Fruit fly (Drosophila melanogaster) whole organism, wandering third instar larva: ENCODE results near the gene CG43439.

ENCODE experiments used
- Abd-B ChIP-seq: fragments of >200 bp; optimal IDR thresholded peaks from 2 replicates; lab custom pipeline; 2017; ENCODE audit warnings: missing biosample characterization, missing genetic modification characterization
- CG32264 ChIP-seq: fragments of 200-800 bp; sonication (Bioruptor generic); optimal IDR thresholded peaks from 2 replicates; lab custom pipeline; 2016; ENCODE audit warnings: missing biosample characterization, missing genetic modification characterization
- CrebA ChIP-seq: fragments of 200-800 bp; sonication (Bioruptor generic); optimal IDR thresholded peaks from 2 replicates; lab custom pipeline; 2016; ENCODE audit warnings: missing biosample characterization, mild to moderate bottlenecking, missing genetic modification characterization, borderline replicate concordance
- Dfd ChIP-seq: fragments of >200 bp; optimal IDR thresholded peaks from 2 replicates; lab custom pipeline; 2017; ENCODE audit warnings: missing biosample characterization, missing genetic modification characterization
- Dif ChIP-seq: fragments of 200-275, 200-300 bp; sonication (Bioruptor generic); optimal IDR thresholded peaks from 2 replicates; lab custom pipeline; 2018; ENCODE audit warnings: missing biosample characterization, missing genetic modification characterization; ENCODE audit not compliant: partially characterized antibody
- GATAd ChIP-seq: sonication (Bioruptor generic); optimal IDR thresholded peaks from 2 replicates; lab custom pipeline; 2016; ENCODE audit warnings: missing biosample characterization, missing genetic modification characterization
- HLH106 ChIP-seq: fragments of 200-800 bp; optimal IDR thresholded peaks from 3 replicates; lab custom pipeline; 2019; ENCODE audit warnings: missing biosample characterization, mild to moderate bottlenecking, missing genetic modification characterization, moderate library complexity
- Hnf4 ChIP-seq: fragments of 200-800 bp; sonication (Bioruptor generic); optimal IDR thresholded peaks from 2 replicates; lab custom pipeline; 2016; ENCODE audit warnings: missing biosample characterization, mild to moderate bottlenecking, missing genetic modification characterization
- Hr78 ChIP-seq: fragments of >200 bp; optimal IDR thresholded peaks from 2 replicates; lab custom pipeline; 2017; ENCODE audit warnings: missing biosample characterization, missing genetic modification characterization
- Mio ChIP-seq: sonication (Bioruptor generic); optimal IDR thresholded peaks from 2 replicates; lab custom pipeline; 2016; ENCODE audit warnings: missing biosample characterization, missing genetic modification characterization
- Myc ChIP-seq: fragments of >200 bp; optimal IDR thresholded peaks from 2 replicates; lab custom pipeline; 2017
- N ChIP-seq: fragments of >200 bp; optimal IDR thresholded peaks from 2 replicates; lab custom pipeline; 2018; ENCODE audit warnings: missing biosample characterization, missing external identifiers, missing genetic modification characterization
- OdsH ChIP-seq: fragments of 200-800 bp; sonication (Bioruptor generic); optimal IDR thresholded peaks from 2 replicates; lab custom pipeline; 2016; ENCODE audit warnings: missing biosample characterization, mild to moderate bottlenecking, missing genetic modification characterization
- Rel ChIP-seq, 2 experiments: fragments of 200-800 bp; sonication (Bioruptor generic) in 1 of 2; optimal IDR thresholded peaks; 2 replicates in 1 of 2; 3 replicates in 1 of 2; lab custom pipeline; 2016 to 2019; ENCODE audit warnings: mild to moderate bottlenecking in 2 of 2, missing biosample characterization in 2 of 2, missing genetic modification characterization in 2 of 2, moderate library complexity in 1 of 2
- Sp1 ChIP-seq: fragments of 200-800 bp; sonication (Bioruptor generic); optimal IDR thresholded peaks from 3 replicates; lab custom pipeline; 2019; ENCODE audit warnings: missing biosample characterization, mild to moderate bottlenecking, missing genetic modification characterization, moderate library complexity
- br ChIP-seq: fragments of 200-800 bp; sonication (Bioruptor generic); optimal IDR thresholded peaks from 2 replicates; lab custom pipeline; 2016; ENCODE audit warnings: missing biosample characterization, missing genetic modification characterization
- brk ChIP-seq: fragments of 200-800 bp; sonication (Bioruptor generic); optimal IDR thresholded peaks from 2 replicates; lab custom pipeline; 2016; ENCODE audit warnings: missing biosample characterization, mild to moderate bottlenecking, missing genetic modification characterization
- dl ChIP-seq, 2 experiments: fragments of 175-275, 200-275 bp in 1 of 2; fragments of 200-275 bp in 1 of 2; sonication (Bioruptor generic); optimal IDR thresholded peaks; lab custom pipeline; 2018; ENCODE audit warnings: mild to moderate bottlenecking in 2 of 2, missing biosample characterization in 2 of 2, missing genetic modification characterization in 2 of 2, moderate library complexity in 2 of 2; ENCODE audit not compliant: partially characterized antibody in 2 of 2, insufficient read depth in 1 of 2
- dmrt93B ChIP-seq: fragments of 200-800 bp; sonication (Bioruptor generic); optimal IDR thresholded peaks from 2 replicates; lab custom pipeline; 2018; ENCODE audit warnings: missing biosample characterization, mild to moderate bottlenecking, missing genetic modification characterization
- dsf ChIP-seq: sonication (Bioruptor generic); optimal IDR thresholded peaks from 2 replicates; lab custom pipeline; 2016; ENCODE audit warnings: missing biosample characterization, missing genetic modification characterization, borderline replicate concordance
- ey ChIP-seq: fragments of 200-800 bp; sonication (Bioruptor generic); optimal IDR thresholded peaks from 2 replicates; lab custom pipeline; 2016; ENCODE audit warnings: missing biosample characterization, missing genetic modification characterization
- foxo ChIP-seq, 2 experiments: fragments of 200-800 bp; sonication (Bioruptor generic); optimal IDR thresholded peaks; 2 replicates in 1 of 2; 3 replicates in 1 of 2; lab custom pipeline; 2016 to 2017; ENCODE audit warnings: missing biosample characterization in 2 of 2, missing genetic modification characterization in 2 of 2
- fru ChIP-seq: fragments of 200-800 bp; sonication (Bioruptor generic); optimal IDR thresholded peaks from 3 replicates; lab custom pipeline; 2016; ENCODE audit warnings: missing biosample characterization, mild to moderate bottlenecking, missing genetic modification characterization
- h ChIP-seq: fragments of 200-800 bp; sonication (Bioruptor generic); optimal IDR thresholded peaks from 3 replicates; lab custom pipeline; 2016; ENCODE audit warnings: missing biosample characterization, mild to moderate bottlenecking, missing genetic modification characterization
- jim ChIP-seq: fragments of 175-275, 200-325 bp; sonication (Bioruptor generic); optimal IDR thresholded peaks from 2 replicates; lab custom pipeline; 2016; ENCODE audit warnings: missing biosample characterization, mild to moderate bottlenecking, missing genetic modification characterization
- lola ChIP-seq: fragments of >200 bp; optimal IDR thresholded peaks from 2 replicates; lab custom pipeline; 2017; ENCODE audit warnings: missing biosample characterization, missing genetic modification characterization
- pan ChIP-seq: fragments of >200 bp; optimal IDR thresholded peaks from 2 replicates; lab custom pipeline; 2017
- psq ChIP-seq: fragments of 200-800 bp; sonication (Bioruptor generic); optimal IDR thresholded peaks from 3 replicates; lab custom pipeline; 2017; ENCODE audit warnings: missing biosample characterization, mild to moderate bottlenecking, missing genetic modification characterization, moderate library complexity
- rgr ChIP-seq: fragments of 200-800 bp; sonication (Bioruptor generic); optimal IDR thresholded peaks from 3 replicates; lab custom pipeline; 2016; ENCODE audit warnings: missing biosample characterization, mild to moderate bottlenecking, missing genetic modification characterization
- sage ChIP-seq: fragments of 200-800 bp; sonication (Bioruptor generic); optimal IDR thresholded peaks from 2 replicates; lab custom pipeline; 2016; ENCODE audit warnings: missing biosample characterization, mild to moderate bottlenecking, missing genetic modification characterization
- sv ChIP-seq: fragments of 200-800 bp; sonication (Bioruptor generic); optimal IDR thresholded peaks from 3 replicates; lab custom pipeline; 2016; ENCODE audit warnings: missing biosample characterization, missing genetic modification characterization
- tai ChIP-seq: sonication (Bioruptor generic); optimal IDR thresholded peaks from 2 replicates; lab custom pipeline; 2016; ENCODE audit warnings: missing biosample characterization, missing genetic modification characterization
- usp ChIP-seq: fragments of >200 bp; optimal IDR thresholded peaks from 2 replicates; lab custom pipeline; 2017; ENCODE audit warnings: missing biosample characterization, missing genetic modification characterization
- woc ChIP-seq: sonication (Bioruptor generic); optimal IDR thresholded peaks from 2 replicates; lab custom pipeline; 2016; ENCODE audit warnings: missing biosample characterization, mild to moderate bottlenecking, missing genetic modification characterization

Gene CG43439

DNA sequence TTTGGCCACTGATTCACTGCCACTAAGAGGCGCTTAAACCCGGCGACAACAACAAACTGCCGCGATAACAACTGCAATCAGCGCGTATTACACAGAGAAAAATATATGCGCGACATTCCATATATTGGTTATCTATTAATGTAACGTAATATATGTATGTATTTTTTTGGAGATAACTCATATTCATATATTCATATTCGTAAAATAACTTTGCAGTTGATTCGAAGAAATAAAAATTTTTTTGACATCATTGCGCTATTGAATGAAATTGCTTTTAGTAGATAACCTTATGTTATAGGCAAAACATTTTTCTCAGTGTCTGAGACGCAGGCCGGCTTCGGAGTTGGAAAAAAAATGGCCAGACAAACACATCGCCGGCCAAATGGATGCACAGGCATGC lies 12.5 kb upstream of the CG43439 start (continued):
- TF ChIP-seq GATAd (GFP tag; lab: Kevin White, UChicago), result no peak
- TF ChIP-seq Sp1, result peak; percentile 7
- TF ChIP-seq usp (GFP tag; lab: Kevin White, UChicago), result no peak
- TF ChIP-seq Dif (GFP tag; lab: Kevin White, UChicago), result no peak
- no peak for TF ChIP-seq Hr78 (GFP tag; lab: Kevin White, UChicago)
- TF ChIP-seq Dfd (GFP tag; lab: Kevin White, UChicago), result no peak
- peak; percentile 0 for TF ChIP-seq psq (GFP tag; lab: Kevin White, UChicago)
- TF ChIP-seq h, result peak; percentile 26
- TF ChIP-seq CrebA (GFP tag; lab: Kevin White, UChicago), result no peak
- TF ChIP-seq Abd-B, result no peak
- no peak for TF ChIP-seq brk (GFP tag; lab: Kevin White, UChicago)

DNA sequence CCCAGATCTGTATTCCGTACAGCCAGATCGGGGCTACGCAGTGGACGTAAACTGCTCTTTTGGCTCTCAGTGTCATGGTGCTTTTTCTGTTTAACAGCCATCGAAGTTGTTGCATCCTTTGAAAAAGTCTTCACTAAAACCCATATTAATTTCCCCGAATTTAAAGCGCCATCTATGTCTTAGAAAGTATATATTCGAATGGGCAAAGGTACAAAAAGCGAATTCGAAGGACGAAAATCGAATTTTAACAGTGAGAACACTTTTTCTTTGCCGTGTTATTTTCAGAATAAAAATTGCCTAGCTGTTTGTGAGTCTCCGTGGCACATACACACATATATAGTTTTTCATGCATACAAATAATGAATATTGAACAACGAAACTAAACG lies 11.0 kb upstream of the CG43439 start:
- TF ChIP-seq Myc (lab: Kevin White, UChicago) (peak; percentile 44), N (GFP tag; lab: Kevin White, UChicago) (no peak)

DNA sequence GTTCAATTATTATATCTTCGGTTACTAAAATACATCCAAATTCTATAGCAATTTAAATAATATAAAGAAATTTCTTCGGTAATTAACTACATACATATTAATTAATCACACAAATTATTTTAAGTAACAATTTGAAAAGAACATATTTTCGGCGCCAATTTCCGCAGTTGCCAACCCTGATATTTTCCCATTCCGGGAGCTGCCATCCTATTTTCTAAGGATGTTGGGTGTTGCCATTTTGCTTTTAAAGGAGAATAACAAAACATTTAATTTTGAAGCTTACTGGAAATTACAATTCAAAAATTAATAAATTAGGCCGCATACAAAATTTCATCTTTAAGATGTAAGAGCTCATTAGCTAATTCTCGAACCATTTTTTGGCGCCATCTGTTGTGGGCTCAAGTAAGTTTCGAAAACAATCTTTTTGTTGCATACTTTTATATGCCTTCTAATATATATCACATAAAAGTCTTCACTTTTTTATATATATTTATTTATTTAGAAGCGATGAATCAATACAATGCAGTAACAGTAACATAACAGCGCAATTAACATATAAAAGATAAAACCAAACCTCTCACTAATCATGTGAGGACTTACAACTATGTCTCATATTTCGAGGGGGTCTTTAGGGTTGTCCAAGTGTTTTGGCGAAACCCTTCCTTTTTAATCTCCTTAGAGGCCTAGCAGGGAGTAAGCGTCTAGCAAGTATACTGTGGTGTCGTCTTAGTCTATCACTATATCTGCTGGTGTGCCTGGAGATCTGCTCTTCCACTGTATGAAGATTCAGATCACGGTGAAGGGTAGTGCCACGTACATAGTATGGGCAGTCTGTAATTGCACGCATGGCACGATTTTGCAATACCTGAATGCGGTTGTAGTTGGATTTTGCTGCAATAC lies 10.3 kb upstream of the CG43439 start:
- peak; percentile 70 for TF ChIP-seq Myc (lab: Kevin White, UChicago)

- TF ChIP-seq ey (GFP tag; lab: Kevin White, UChicago) (no peak), HLH106 (tag; lab: Kevin White, UChicago) (no peak), lola (GFP tag; lab: Kevin White, UChicago) (no peak), Myc (lab: Kevin White, UChicago) (no peak), OdsH (GFP tag; lab: Kevin White, UChicago) (no peak), CG32264 (GFP tag; lab: Kevin White, UChicago) (no peak), tai (GFP tag; lab: Kevin White, UChicago) (no peak), Hr78 (GFP tag; lab: Kevin White, UChicago) (no peak), dsf (GFP tag; lab: Kevin White, UChicago) (no peak), N (GFP tag; lab: Kevin White, UChicago) (no peak)
These were observed 9.0 kb upstream of the CG43439 start for dm6 chr3L:6993350-6993749.

DNA sequence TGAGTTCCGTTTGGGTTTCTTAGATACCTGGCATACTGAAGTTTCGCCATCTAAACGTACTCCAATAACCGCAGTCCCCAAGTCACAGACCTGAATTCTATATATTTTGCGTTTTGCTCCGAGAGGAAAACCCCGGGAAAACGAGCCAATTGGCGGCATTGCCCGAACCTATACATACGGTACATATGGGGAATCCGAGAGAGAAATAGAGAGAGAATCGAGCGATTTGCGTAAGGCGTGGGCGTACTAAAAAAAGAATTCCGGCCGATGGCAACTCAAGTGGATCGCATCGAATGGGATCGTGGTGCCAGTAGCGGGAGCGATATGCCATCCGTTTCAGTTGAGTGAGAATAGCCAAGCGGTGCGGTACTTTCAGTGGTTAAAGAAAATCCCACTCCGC lies 5.9 kb upstream of the CG43439 start, which contains the start of gene bin:
Gene bin, plus strand, starts transcription at position 335 of the 400 bp plus-strand sequence.
- TF ChIP-seq Abd-B, result no peak
- no peak for TF ChIP-seq Sp1
- no peak for TF ChIP-seq dl (GFP tag; optimal IDR thresholded peaks at IDR 0.05; lab: Kevin White, UChicago; ENCODE audit: insufficient read depth in 1 of 2, partially characterized antibody in 2 of 2)
- TF ChIP-seq CG32264 (GFP tag; lab: Kevin White, UChicago), result no peak
- no peak for TF ChIP-seq jim (GFP tag; lab: Kevin White, UChicago)
- no peak for TF ChIP-seq Mio (GFP tag; lab: Kevin White, UChicago)
- no peak for TF ChIP-seq fru (GFP tag; lab: Kevin White, UChicago)
- TF ChIP-seq dsf (GFP tag; lab: Kevin White, UChicago), result no peak
- no peak for TF ChIP-seq N (GFP tag; lab: Kevin White, UChicago)
- no peak for TF ChIP-seq psq (GFP tag; lab: Kevin White, UChicago)

dm6 chr3L:6988942-6989569 lies 4.7 kb upstream of the CG43439 start:
- no peak for TF ChIP-seq dsf (GFP tag; lab: Kevin White, UChicago)
- no peak for TF ChIP-seq Myc (lab: Kevin White, UChicago)
- no peak for TF ChIP-seq dl (GFP tag; optimal IDR thresholded peaks at IDR 0.05; lab: Kevin White, UChicago; ENCODE audit: insufficient read depth in 1 of 2, partially characterized antibody in 2 of 2)
- TF ChIP-seq N (GFP tag; lab: Kevin White, UChicago), result no peak
- peak; percentile 41 for TF ChIP-seq OdsH (GFP tag; lab: Kevin White, UChicago)
- TF ChIP-seq Rel (GFP tag; optimal IDR thresholded peaks at IDR 0.05; lab: Kevin White, UChicago), result no peak
- TF ChIP-seq Rel (tag; optimal IDR thresholded peaks at IDR 0.05; lab: Kevin White, UChicago), result no peak
- peak; percentile 68 for TF ChIP-seq h
- TF ChIP-seq Hnf4 (GFP tag; lab: Kevin White, UChicago), result no peak
- TF ChIP-seq jim (GFP tag; lab: Kevin White, UChicago), result no peak
- peak in 1 of 2 experiments; percentile 81 for TF ChIP-seq foxo (GFP tag; optimal IDR thresholded peaks at IDR 0.05; lab: Kevin White, UChicago)
- no peak for TF ChIP-seq tai (GFP tag; lab: Kevin White, UChicago)
- no peak for TF ChIP-seq GATAd (GFP tag; lab: Kevin White, UChicago)
- no peak for TF ChIP-seq br (GFP tag; lab: Kevin White, UChicago)
- no peak for TF ChIP-seq Hr78 (GFP tag; lab: Kevin White, UChicago)
- TF ChIP-seq rgr (GFP tag; lab: Kevin White, UChicago), result peak; percentile 59
- no peak for TF ChIP-seq sage (GFP tag; lab: Kevin White, UChicago)
- TF ChIP-seq pan (lab: Kevin White, UChicago), result no peak
- TF ChIP-seq fru (GFP tag; lab: Kevin White, UChicago), result peak; percentile 74
- TF ChIP-seq dmrt93B (GFP tag; lab: Kevin White, UChicago), result peak; percentile 77
- no peak for TF ChIP-seq Abd-B
- TF ChIP-seq sv (GFP tag; lab: Kevin White, UChicago), result peak; percentile 67
- peak; percentile 76 for TF ChIP-seq HLH106 (tag; lab: Kevin White, UChicago)
- TF ChIP-seq woc (GFP tag; lab: Kevin White, UChicago), result peak; percentile 47
- TF ChIP-seq psq (GFP tag; lab: Kevin White, UChicago), result peak; percentile 67
